Fruit fly (Drosophila melanogaster) S2 (cell line): ENCODE results near the gene Acbp5.

Source experiments
- CG8478 ChIP-seq: fragments of >200 bp; optimal IDR thresholded peaks from 2 replicates; lab custom pipeline; 2018
- CTCF ChIP-seq, 2 experiments: fragments of >200 bp; optimal IDR thresholded peaks; 2 replicates each; lab custom pipeline; 2018

Acbp5 gene

dm6 chr3L:8788445-8788844 is at the start of gene Acbp5:
Acbp5 (minus strand) TSS chr3L:8788545.
- TF ChIP-seq CG8478: no peak
- TF ChIP-seq CTCF (optimal IDR thresholded peaks at IDR 0.05; lab: Kevin White, UChicago): no peak

DNA sequence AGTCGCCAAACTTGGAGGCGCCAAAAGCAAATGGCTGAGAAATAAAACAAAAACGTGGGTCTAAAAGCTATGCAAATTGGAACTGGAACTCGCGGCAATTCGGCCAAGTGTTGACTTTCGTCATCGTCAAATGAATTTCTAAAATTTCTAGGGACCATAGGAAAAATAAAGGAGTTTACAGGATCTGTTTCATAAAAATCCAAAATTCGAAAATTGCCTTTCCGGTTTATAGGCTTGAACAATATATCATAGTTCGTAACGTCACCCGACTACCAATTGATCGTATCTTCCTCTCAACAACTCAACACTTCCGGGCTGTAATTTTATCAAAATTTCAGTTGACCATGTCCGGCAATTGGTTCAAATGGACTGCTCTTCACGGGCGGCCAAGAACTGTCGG is 47.8 kb upstream of the Acbp5 start, which contains the start of gene CG32026:
TSS of gene CG32026 (plus strand) at position 301 of the 400 bp plus-strand sequence.
- TF ChIP-seq CG8478 (no peak), CTCF (optimal IDR thresholded peaks at IDR 0.05; lab: Kevin White, UChicago) (no peak)

DNA sequence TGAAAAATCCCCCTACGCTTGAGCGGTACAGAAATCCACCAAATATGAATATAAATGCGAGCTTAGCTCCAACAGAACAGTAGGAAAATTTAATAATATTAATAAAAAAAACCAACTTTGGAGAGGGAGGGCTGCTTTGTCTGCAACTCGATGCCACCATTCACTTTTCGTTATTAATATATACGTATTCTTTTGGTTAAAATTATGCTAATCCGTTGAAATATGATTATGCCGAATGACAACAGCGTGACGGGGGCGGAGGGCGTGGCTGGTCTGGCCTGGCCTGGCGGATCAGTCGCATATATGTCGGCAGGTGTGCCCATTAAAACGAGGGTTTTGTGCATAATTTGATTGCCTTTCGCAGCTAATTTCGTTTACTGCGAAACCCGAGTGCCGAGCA is 47.1 kb upstream of the Acbp5 start:
- no peak for TF ChIP-seq CTCF (optimal IDR thresholded peaks at IDR 0.05; lab: Kevin White, UChicago)
- TF ChIP-seq CG8478: no peak

DNA sequence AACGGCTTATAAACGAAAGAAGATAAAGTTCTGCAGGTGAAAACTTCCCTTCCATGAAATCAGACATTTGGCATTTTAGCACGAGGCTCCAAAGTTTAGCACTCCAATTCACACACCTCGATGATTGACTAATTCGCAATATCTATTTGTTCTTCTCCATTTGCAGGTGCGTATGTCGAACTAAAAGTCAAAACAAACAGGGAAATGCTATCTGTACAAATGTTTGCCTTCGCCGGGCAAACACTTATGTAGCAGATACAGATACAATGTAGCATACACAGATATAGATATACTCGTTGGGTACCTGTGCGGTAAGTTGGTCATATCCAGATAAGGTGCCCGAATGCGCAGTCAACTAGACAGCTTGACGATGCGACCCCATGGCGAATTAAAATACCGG is 46.5 kb upstream of the Acbp5 start:
- TF ChIP-seq CG8478: no peak
- TF ChIP-seq CTCF (optimal IDR thresholded peaks at IDR 0.05; lab: Kevin White, UChicago): no peak

DNA sequence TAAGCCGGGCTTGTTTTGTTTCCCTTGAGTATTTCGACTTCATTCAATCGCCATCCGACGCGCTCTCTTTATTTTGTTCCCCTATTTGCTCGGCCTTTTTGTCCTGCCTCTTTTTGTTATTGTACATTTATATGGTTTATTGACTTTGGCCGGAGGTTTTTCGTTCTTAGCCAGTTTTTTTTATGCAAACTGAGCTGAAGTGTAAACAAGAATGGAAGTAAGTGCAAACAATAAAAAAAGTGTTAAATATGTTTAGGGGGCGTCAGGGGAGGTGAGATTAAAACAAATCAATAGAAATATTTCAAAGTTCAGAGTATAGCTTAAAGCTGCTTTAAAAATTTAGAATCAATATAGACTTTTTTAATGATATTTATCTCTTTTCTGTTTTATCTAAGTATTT is 46.1 kb upstream of the Acbp5 start:
- TF ChIP-seq CTCF (optimal IDR thresholded peaks at IDR 0.05; lab: Kevin White, UChicago) (no peak), CG8478 (no peak)

DNA sequence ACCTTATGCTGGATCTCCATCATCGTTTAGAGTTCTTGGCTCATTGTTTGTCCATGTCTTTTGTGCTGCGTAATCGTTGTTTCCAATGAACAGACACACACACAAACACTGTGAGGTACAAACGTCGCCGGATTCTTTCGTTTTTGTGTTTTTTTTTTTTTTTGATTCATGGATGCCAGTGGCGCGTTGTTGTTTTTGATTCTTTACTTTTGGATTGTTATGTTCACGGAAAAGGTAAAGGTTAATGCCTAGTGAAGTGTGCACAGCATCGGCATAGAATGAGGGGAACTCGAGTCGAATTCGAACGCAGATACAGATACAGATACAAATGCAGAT is 45.1 kb upstream of the Acbp5 start:
- TF ChIP-seq CG8478 (no peak), CTCF (optimal IDR thresholded peaks at IDR 0.05; lab: Kevin White, UChicago) (no peak)

- TF ChIP-seq CTCF (optimal IDR thresholded peaks at IDR 0.05; lab: Kevin White, UChicago) (no peak), CG8478 (no peak)
Measured at dm6 chr3L:8832737-8833466, 44.6 kb upstream of the Acbp5 start.

- no peak for TF ChIP-seq CG8478
Measured at dm6 chr3L:8830954-8831353, 42.6 kb upstream of the Acbp5 start.

- TF ChIP-seq CTCF (optimal IDR thresholded peaks at IDR 0.05; lab: Kevin White, UChicago) (no peak), CG8478 (no peak)
Measured at dm6 chr3L:8830017-8830702, 41.8 kb upstream of the Acbp5 start.

dm6 chr3L:8829572-8829971 is 41.2 kb upstream of the Acbp5 start:
- TF ChIP-seq CTCF (optimal IDR thresholded peaks at IDR 0.05; lab: Kevin White, UChicago): no peak
- no peak for TF ChIP-seq CG8478

DNA sequence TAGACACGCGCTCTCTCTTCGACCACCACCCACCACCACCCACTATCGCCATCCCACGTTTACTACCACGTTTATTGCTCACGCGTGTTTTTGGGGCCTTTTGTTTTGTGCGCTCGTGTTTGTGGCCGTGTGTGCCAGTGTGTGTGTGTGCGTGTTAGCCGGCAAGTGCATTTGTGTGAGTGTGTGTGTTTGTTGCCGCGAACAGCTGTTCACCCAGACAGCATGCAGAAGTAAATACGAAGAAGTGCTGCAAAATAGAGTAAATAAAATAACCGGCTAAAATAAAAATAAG is 39.5 kb upstream of the Acbp5 start:
- TF ChIP-seq CTCF (optimal IDR thresholded peaks at IDR 0.05; lab: Kevin White, UChicago) (no peak), CG8478 (no peak)

DNA sequence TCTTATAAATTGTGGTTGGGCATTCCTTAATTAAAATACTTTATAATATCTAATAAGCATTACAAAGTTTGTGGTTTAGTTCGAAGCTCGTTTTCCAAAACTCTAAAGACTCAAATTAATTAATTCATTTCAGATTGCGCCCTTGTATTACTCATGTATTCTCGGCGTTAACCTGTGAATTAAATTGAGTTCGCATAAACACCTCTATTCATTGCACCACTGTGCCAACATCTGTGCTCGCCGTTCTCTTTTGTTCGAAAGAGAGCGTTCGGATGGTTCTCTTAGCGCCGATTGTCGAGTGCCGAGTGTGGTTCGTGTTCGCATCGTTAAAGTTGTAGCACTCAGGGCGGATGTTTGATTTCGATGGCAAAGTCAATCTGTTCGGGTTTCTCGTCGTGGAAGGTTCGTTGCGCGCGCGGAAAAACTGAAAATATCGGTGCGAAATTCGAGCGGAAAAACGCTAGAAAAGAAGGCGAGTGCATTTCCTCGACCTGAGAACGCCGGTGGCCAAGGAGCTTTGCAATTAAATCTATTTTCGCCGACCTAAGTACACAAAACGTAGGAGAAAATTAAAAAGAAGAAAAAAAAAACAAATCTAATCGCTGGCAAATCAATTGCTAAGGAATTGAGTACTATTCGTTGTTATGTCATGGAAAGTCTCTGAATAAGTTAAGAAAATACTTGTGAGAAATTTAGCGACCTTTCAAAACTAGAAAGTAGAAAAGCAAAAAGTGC is 39.0 kb upstream of the Acbp5 start, which contains the start of gene dally:
TSS of gene dally (plus strand) at position 373 of the 735 bp plus-strand sequence.
- TF ChIP-seq CG8478 (no peak), CTCF (optimal IDR thresholded peaks at IDR 0.05; lab: Kevin White, UChicago) (no peak)

- TF ChIP-seq CTCF (optimal IDR thresholded peaks at IDR 0.05; lab: Kevin White, UChicago) (no peak), CG8478 (no peak)
Measured at dm6 chr3L:8826038-8826437, 37.7 kb upstream of the Acbp5 start.

DNA sequence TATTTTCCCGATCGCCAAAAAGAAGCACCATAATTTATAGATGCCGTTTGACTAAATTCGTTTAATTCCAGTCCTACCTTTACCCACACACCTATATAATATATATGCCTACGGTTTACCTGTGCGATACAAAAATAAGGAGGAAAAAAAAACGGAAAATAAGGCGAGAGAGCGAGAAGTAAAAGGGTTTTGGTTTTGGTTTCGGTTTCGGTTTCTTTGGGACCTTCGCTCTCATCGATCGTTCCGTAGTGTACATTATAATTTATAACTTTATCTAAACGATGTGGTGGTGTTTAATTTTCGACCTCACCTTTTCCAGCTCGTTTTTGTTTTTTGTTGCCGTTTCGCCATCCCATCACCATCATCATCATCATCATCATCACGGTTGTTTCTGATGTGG is 37.2 kb upstream of the Acbp5 start:
- TF ChIP-seq CTCF (optimal IDR thresholded peaks at IDR 0.05; lab: Kevin White, UChicago): no peak
- no peak for TF ChIP-seq CG8478

- TF ChIP-seq CG8478 (no peak), CTCF (optimal IDR thresholded peaks at IDR 0.05; lab: Kevin White, UChicago) (no peak)
Measured at dm6 chr3L:8825030-8825407, 36.7 kb upstream of the Acbp5 start.

DNA sequence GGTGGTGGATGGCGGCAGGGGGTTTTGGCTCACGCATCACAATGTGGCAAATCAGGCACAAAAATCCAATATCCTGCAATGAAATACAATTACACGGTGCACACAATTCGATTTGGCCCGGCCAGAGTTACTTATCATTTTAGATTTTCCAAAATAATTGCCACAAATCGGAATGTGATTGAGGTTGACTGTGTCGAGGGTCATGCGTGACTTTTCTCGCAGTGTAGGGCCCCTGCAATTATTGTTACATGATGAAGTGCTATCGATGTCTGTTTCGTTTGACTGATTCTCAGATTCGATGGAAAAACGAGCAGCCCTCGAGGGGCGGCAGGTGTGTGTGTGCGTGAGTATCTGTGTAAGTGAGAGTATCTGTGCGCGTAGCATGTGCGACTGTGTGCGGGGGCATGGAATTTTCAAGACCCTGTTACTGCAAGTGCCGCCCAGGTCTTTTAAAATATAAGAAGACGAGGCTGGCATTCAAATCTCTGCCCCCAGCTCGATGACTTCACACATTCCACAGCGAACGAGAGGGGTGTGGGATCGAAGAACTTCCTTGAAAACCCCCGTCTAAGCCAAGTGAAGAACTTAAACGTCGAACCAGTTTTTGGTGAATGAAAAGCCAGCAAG is 36.2 kb upstream of the Acbp5 start:
- TF ChIP-seq CTCF (optimal IDR thresholded peaks at IDR 0.05; lab: Kevin White, UChicago): no peak
- no peak for TF ChIP-seq CG8478
